Worm (Caenorhabditis elegans): ENCODE measurements around the gene F21D9.8.

F21D9.8 gene

ce11 chrV:19240129-19240528 lies 39.7 kb downstream of the F21D9.8 start, which contains the start of the genes fbxb-115 and fbxb-1:
Gene fbxb-115 (minus strand): TSS chrV:19240229.
Gene fbxb-1 (plus strand): TSS chrV:19240354.
- TF ChIP-seq pqm-1 (tag; optimal IDR thresholded peaks at IDR 0.05) = no peak
- no peak for TF ChIP-seq egl-27 (tag; optimal IDR thresholded peaks at IDR 0.05)
- TF ChIP-seq daf-12 (tag; optimal IDR thresholded peaks at IDR 0.05) = no peak
- TF ChIP-seq hmg-11 (tag; optimal IDR thresholded peaks at IDR 0.05) = no peak
- no peak for TF ChIP-seq skn-1 (tag; optimal IDR thresholded peaks at IDR 0.05)
- no peak for TF ChIP-seq nhr-11 (tag; optimal IDR thresholded peaks at IDR 0.05)
- no peak for TF ChIP-seq snpc-4 (tag; optimal IDR thresholded peaks at IDR 0.05)
- no peak for TF ChIP-seq elt-2 (tag; optimal IDR thresholded peaks at IDR 0.05)
- TF ChIP-seq mml-1 (tag; optimal IDR thresholded peaks at IDR 0.05) = no peak
- no peak for TF ChIP-seq mdl-1 (tag; optimal IDR thresholded peaks at IDR 0.05)
- TF ChIP-seq nhr-237 (tag; optimal IDR thresholded peaks at IDR 0.05) = no peak
- TF ChIP-seq ZK546.5 (tag; optimal IDR thresholded peaks at IDR 0.05) = no peak
- no peak for TF ChIP-seq fkh-2 (tag; optimal IDR thresholded peaks at IDR 0.05)
- TF ChIP-seq tbx-2 (tag; optimal IDR thresholded peaks at IDR 0.05) = no peak
- no peak for TF ChIP-seq sea-2 (GFP tag; optimal IDR thresholded peaks at IDR 0.05)
- no peak for TF ChIP-seq elt-3 (tag; optimal IDR thresholded peaks at IDR 0.05)

- TF ChIP-seq egl-27 (tag; optimal IDR thresholded peaks at IDR 0.05) (no peak), ceh-16 (tag; optimal IDR thresholded peaks at IDR 0.05) (no peak), fkh-2 (tag; optimal IDR thresholded peaks at IDR 0.05) (no peak), ceh-28 (tag; optimal IDR thresholded peaks at IDR 0.05) (no peak), nhr-76 (tag; optimal IDR thresholded peaks at IDR 0.05) (no peak), nhr-237 (tag; optimal IDR thresholded peaks at IDR 0.05) (no peak), lin-15B (tag; optimal IDR thresholded peaks at IDR 0.05) (no peak), mdl-1 (tag; optimal IDR thresholded peaks at IDR 0.05) (no peak), ZK546.5 (tag; optimal IDR thresholded peaks at IDR 0.05) (no peak), R02D3.7 (tag; optimal IDR thresholded peaks at IDR 0.05) (no peak), nhr-28 (tag; optimal IDR thresholded peaks at IDR 0.05) (no peak), fos-1 (tag; optimal IDR thresholded peaks at IDR 0.05) (no peak), nhr-77 (tag; optimal IDR thresholded peaks at IDR 0.05) (no peak), hmg-11 (tag; optimal IDR thresholded peaks at IDR 0.05) (no peak), unc-62 (GFP tag; optimal IDR thresholded peaks at IDR 0.05) (no peak), ztf-11 (tag; optimal IDR thresholded peaks at IDR 0.05) (no peak)
Observed at ce11 chrV:19237204-19237603, 42.6 kb downstream of the F21D9.8 start, which contains the start of gene fbxb-2. Gene fbxb-2 (minus strand): TSS chrV:19237304.

- no peak for TF ChIP-seq elt-1 (tag; optimal IDR thresholded peaks at IDR 0.05)
- TF ChIP-seq pha-4 (tag; optimal IDR thresholded peaks at IDR 0.05) = no peak
- no peak for TF ChIP-seq mml-1 (tag; optimal IDR thresholded peaks at IDR 0.05)
- no peak for TF ChIP-seq lin-39 (tag; optimal IDR thresholded peaks at IDR 0.05)
- TF ChIP-seq egl-27 (tag; optimal IDR thresholded peaks at IDR 0.05) = no peak
- TF ChIP-seq nhr-43 (tag; optimal IDR thresholded peaks at IDR 0.05; ENCODE audit: poor library complexity, severe bottlenecking) = no peak
- no peak for TF ChIP-seq nhr-237 (tag; optimal IDR thresholded peaks at IDR 0.05)
- TF ChIP-seq elt-2 (tag; optimal IDR thresholded peaks at IDR 0.05) = no peak
- no peak for TF ChIP-seq aly-2 (tag; optimal IDR thresholded peaks at IDR 0.05)
- TF ChIP-seq nhr-28 (tag; optimal IDR thresholded peaks at IDR 0.05) = no peak
- no peak for TF ChIP-seq lsy-12 (tag; optimal IDR thresholded peaks at IDR 0.05)
- TF ChIP-seq nhr-23 (tag; optimal IDR thresholded peaks at IDR 0.05) = no peak
Observed at ce11 chrV:19233469-19233868, 46.3 kb downstream of the F21D9.8 start, which contains the start of gene fbxb-116. Gene fbxb-116 (plus strand): TSS chrV:19233769.

- no peak for TF ChIP-seq R02D3.7 (tag; optimal IDR thresholded peaks at IDR 0.05)
- TF ChIP-seq mdl-1 (tag; optimal IDR thresholded peaks at IDR 0.05) = no peak
- TF ChIP-seq sea-2 (GFP tag; optimal IDR thresholded peaks at IDR 0.05) = no peak
- no peak for TF ChIP-seq unc-62 (GFP tag; optimal IDR thresholded peaks at IDR 0.05)
- TF ChIP-seq nhr-25 (tag; optimal IDR thresholded peaks at IDR 0.05) = no peak
- TF ChIP-seq nhr-11 (tag; optimal IDR thresholded peaks at IDR 0.05) = no peak
- TF ChIP-seq fos-1 (tag; optimal IDR thresholded peaks at IDR 0.05) = no peak
- no peak for TF ChIP-seq pqm-1 (tag; optimal IDR thresholded peaks at IDR 0.05)
- TF ChIP-seq unc-39 (tag; optimal IDR thresholded peaks at IDR 0.05) = no peak
- no peak for TF ChIP-seq ceh-82 (tag; optimal IDR thresholded peaks at IDR 0.05)
- TF ChIP-seq lin-15B (tag; optimal IDR thresholded peaks at IDR 0.05) = no peak
- TF ChIP-seq egl-27 (tag; optimal IDR thresholded peaks at IDR 0.05) = no peak
- no peak for TF ChIP-seq lsy-12 (tag; optimal IDR thresholded peaks at IDR 0.05)
- no peak for TF ChIP-seq pha-4 (tag; optimal IDR thresholded peaks at IDR 0.05)
Observed at ce11 chrV:19231167-19231566, 48.6 kb downstream of the F21D9.8 start.
